Fruit fly (Drosophila melanogaster) whole organism, wandering third instar larva: ENCODE measurements around the gene CG33282.

Experiments
- Abd-B ChIP-seq: fragments of >200 bp; optimal IDR thresholded peaks from 2 replicates; lab custom pipeline; 2017; ENCODE audit warnings: missing biosample characterization, missing genetic modification characterization
- CG32264 ChIP-seq: fragments of 200-800 bp; sonication (Bioruptor generic); optimal IDR thresholded peaks from 2 replicates; lab custom pipeline; 2016; ENCODE audit warnings: missing biosample characterization, missing genetic modification characterization
- CG9705 ChIP-seq: fragments of 200-800 bp; sonication (Bioruptor generic); optimal IDR thresholded peaks from 2 replicates; lab custom pipeline; 2018; ENCODE audit warnings: missing biosample characterization, mild to moderate bottlenecking, missing genetic modification characterization
- CrebA ChIP-seq: fragments of 200-800 bp; sonication (Bioruptor generic); optimal IDR thresholded peaks from 2 replicates; lab custom pipeline; 2016; ENCODE audit warnings: missing biosample characterization, mild to moderate bottlenecking, missing genetic modification characterization, borderline replicate concordance
- Dfd ChIP-seq: fragments of >200 bp; optimal IDR thresholded peaks from 2 replicates; lab custom pipeline; 2017; ENCODE audit warnings: missing biosample characterization, missing genetic modification characterization
- Dif ChIP-seq: fragments of 200-275, 200-300 bp; sonication (Bioruptor generic); optimal IDR thresholded peaks from 2 replicates; lab custom pipeline; 2018; ENCODE audit warnings: missing biosample characterization, missing genetic modification characterization; ENCODE audit not compliant: partially characterized antibody
- GATAd ChIP-seq: sonication (Bioruptor generic); optimal IDR thresholded peaks from 2 replicates; lab custom pipeline; 2016; ENCODE audit warnings: missing biosample characterization, missing genetic modification characterization
- HLH106 ChIP-seq: fragments of 200-800 bp; optimal IDR thresholded peaks from 3 replicates; lab custom pipeline; 2019; ENCODE audit warnings: missing biosample characterization, mild to moderate bottlenecking, missing genetic modification characterization, moderate library complexity
- Hnf4 ChIP-seq: fragments of 200-800 bp; sonication (Bioruptor generic); optimal IDR thresholded peaks from 2 replicates; lab custom pipeline; 2016; ENCODE audit warnings: missing biosample characterization, mild to moderate bottlenecking, missing genetic modification characterization
- Hr78 ChIP-seq: fragments of >200 bp; optimal IDR thresholded peaks from 2 replicates; lab custom pipeline; 2017; ENCODE audit warnings: missing biosample characterization, missing genetic modification characterization
- Hr83 ChIP-seq: fragments of 200-300 bp; sonication (Bioruptor generic); optimal IDR thresholded peaks from 2 replicates; lab custom pipeline; 2016; ENCODE audit warnings: missing biosample characterization, mild to moderate bottlenecking, missing genetic modification characterization, moderate library complexity; ENCODE audit not compliant: poor library complexity, severe bottlenecking
- Jra ChIP-seq: sonication (Bioruptor generic); optimal IDR thresholded peaks from 2 replicates; lab custom pipeline; 2016; ENCODE audit warnings: missing biosample characterization, missing genetic modification characterization
- Mio ChIP-seq: sonication (Bioruptor generic); optimal IDR thresholded peaks from 2 replicates; lab custom pipeline; 2016; ENCODE audit warnings: missing biosample characterization, missing genetic modification characterization
- Myc ChIP-seq: fragments of >200 bp; optimal IDR thresholded peaks from 2 replicates; lab custom pipeline; 2017
- N ChIP-seq: fragments of >200 bp; optimal IDR thresholded peaks from 2 replicates; lab custom pipeline; 2018; ENCODE audit warnings: missing biosample characterization, missing external identifiers, missing genetic modification characterization
- OdsH ChIP-seq: fragments of 200-800 bp; sonication (Bioruptor generic); optimal IDR thresholded peaks from 2 replicates; lab custom pipeline; 2016; ENCODE audit warnings: missing biosample characterization, mild to moderate bottlenecking, missing genetic modification characterization
- Rel ChIP-seq, 2 experiments: fragments of 200-800 bp; sonication (Bioruptor generic) in 1 of 2; optimal IDR thresholded peaks; 2 replicates in 1 of 2; 3 replicates in 1 of 2; lab custom pipeline; 2016 to 2019; ENCODE audit warnings: mild to moderate bottlenecking in 2 of 2, missing biosample characterization in 2 of 2, missing genetic modification characterization in 2 of 2, moderate library complexity in 1 of 2
- Sp1 ChIP-seq: fragments of 200-800 bp; sonication (Bioruptor generic); optimal IDR thresholded peaks from 3 replicates; lab custom pipeline; 2019; ENCODE audit warnings: missing biosample characterization, mild to moderate bottlenecking, missing genetic modification characterization, moderate library complexity
- Vsx2 ChIP-seq: fragments of 200-300, 225-300 bp; sonication (Bioruptor generic); optimal IDR thresholded peaks from 2 replicates; lab custom pipeline; 2018; ENCODE audit warnings: missing biosample characterization, missing genetic modification characterization; ENCODE audit not compliant: partially characterized antibody
- br ChIP-seq: fragments of 200-800 bp; sonication (Bioruptor generic); optimal IDR thresholded peaks from 2 replicates; lab custom pipeline; 2016; ENCODE audit warnings: missing biosample characterization, missing genetic modification characterization
- brk ChIP-seq: fragments of 200-800 bp; sonication (Bioruptor generic); optimal IDR thresholded peaks from 2 replicates; lab custom pipeline; 2016; ENCODE audit warnings: missing biosample characterization, mild to moderate bottlenecking, missing genetic modification characterization
- dl ChIP-seq, 2 experiments: fragments of 175-275, 200-275 bp in 1 of 2; fragments of 200-275 bp in 1 of 2; sonication (Bioruptor generic); optimal IDR thresholded peaks; lab custom pipeline; 2018; ENCODE audit warnings: mild to moderate bottlenecking in 2 of 2, missing biosample characterization in 2 of 2, missing genetic modification characterization in 2 of 2, moderate library complexity in 2 of 2; ENCODE audit not compliant: partially characterized antibody in 2 of 2, insufficient read depth in 1 of 2
- dmrt93B ChIP-seq: fragments of 200-800 bp; sonication (Bioruptor generic); optimal IDR thresholded peaks from 2 replicates; lab custom pipeline; 2018; ENCODE audit warnings: missing biosample characterization, mild to moderate bottlenecking, missing genetic modification characterization
- ey ChIP-seq: fragments of 200-800 bp; sonication (Bioruptor generic); optimal IDR thresholded peaks from 2 replicates; lab custom pipeline; 2016; ENCODE audit warnings: missing biosample characterization, missing genetic modification characterization
- foxo ChIP-seq, 2 experiments: fragments of 200-800 bp; sonication (Bioruptor generic); optimal IDR thresholded peaks; 2 replicates in 1 of 2; 3 replicates in 1 of 2; lab custom pipeline; 2016 to 2017; ENCODE audit warnings: missing biosample characterization in 2 of 2, missing genetic modification characterization in 2 of 2
- fru ChIP-seq: fragments of 200-800 bp; sonication (Bioruptor generic); optimal IDR thresholded peaks from 3 replicates; lab custom pipeline; 2016; ENCODE audit warnings: missing biosample characterization, mild to moderate bottlenecking, missing genetic modification characterization
- h ChIP-seq: fragments of 200-800 bp; sonication (Bioruptor generic); optimal IDR thresholded peaks from 3 replicates; lab custom pipeline; 2016; ENCODE audit warnings: missing biosample characterization, mild to moderate bottlenecking, missing genetic modification characterization
- jim ChIP-seq: fragments of 175-275, 200-325 bp; sonication (Bioruptor generic); optimal IDR thresholded peaks from 2 replicates; lab custom pipeline; 2016; ENCODE audit warnings: missing biosample characterization, mild to moderate bottlenecking, missing genetic modification characterization
- pan ChIP-seq: fragments of >200 bp; optimal IDR thresholded peaks from 2 replicates; lab custom pipeline; 2017
- psq ChIP-seq: fragments of 200-800 bp; sonication (Bioruptor generic); optimal IDR thresholded peaks from 3 replicates; lab custom pipeline; 2017; ENCODE audit warnings: missing biosample characterization, mild to moderate bottlenecking, missing genetic modification characterization, moderate library complexity
- rgr ChIP-seq: fragments of 200-800 bp; sonication (Bioruptor generic); optimal IDR thresholded peaks from 3 replicates; lab custom pipeline; 2016; ENCODE audit warnings: missing biosample characterization, mild to moderate bottlenecking, missing genetic modification characterization
- sage ChIP-seq: fragments of 200-800 bp; sonication (Bioruptor generic); optimal IDR thresholded peaks from 2 replicates; lab custom pipeline; 2016; ENCODE audit warnings: missing biosample characterization, mild to moderate bottlenecking, missing genetic modification characterization
- sv ChIP-seq: fragments of 200-800 bp; sonication (Bioruptor generic); optimal IDR thresholded peaks from 3 replicates; lab custom pipeline; 2016; ENCODE audit warnings: missing biosample characterization, missing genetic modification characterization
- tai ChIP-seq: sonication (Bioruptor generic); optimal IDR thresholded peaks from 2 replicates; lab custom pipeline; 2016; ENCODE audit warnings: missing biosample characterization, missing genetic modification characterization
- woc ChIP-seq: sonication (Bioruptor generic); optimal IDR thresholded peaks from 2 replicates; lab custom pipeline; 2016; ENCODE audit warnings: missing biosample characterization, mild to moderate bottlenecking, missing genetic modification characterization

Gene CG33282

DNA sequence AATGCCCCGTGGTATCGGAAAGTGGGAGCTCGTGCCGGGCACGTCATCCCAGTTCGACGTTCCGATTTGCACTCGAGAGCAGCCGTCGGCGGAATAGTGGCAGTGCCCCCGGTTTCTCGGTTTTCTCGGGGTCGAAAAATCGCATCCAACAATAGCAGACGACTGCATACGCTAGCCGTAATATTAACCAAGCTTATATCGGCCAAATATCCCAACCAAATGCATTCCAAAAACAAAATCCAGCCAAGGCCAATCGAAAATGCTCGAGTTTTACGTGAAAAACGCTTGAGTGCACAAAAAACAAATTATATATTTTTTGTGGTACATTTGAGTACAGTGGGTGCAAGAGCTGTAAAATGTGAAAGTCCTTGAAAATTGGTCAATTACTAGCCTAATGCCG is 43.6 kb downstream of the CG33282 start:
- TF ChIP-seq N: no peak
- no peak for TF ChIP-seq brk (GFP tag; lab: Kevin White, UChicago)
- TF ChIP-seq Hr78 (GFP tag; lab: Kevin White, UChicago): no peak
- no peak for TF ChIP-seq sage (GFP tag; lab: Kevin White, UChicago)
- TF ChIP-seq foxo (GFP tag; optimal IDR thresholded peaks at IDR 0.05; lab: Kevin White, UChicago): no peak
- no peak for TF ChIP-seq rgr (GFP tag; lab: Kevin White, UChicago)
- TF ChIP-seq woc (GFP tag; lab: Kevin White, UChicago): no peak
- TF ChIP-seq CrebA (GFP tag; lab: Kevin White, UChicago): no peak
- TF ChIP-seq CG9705: no peak
- TF ChIP-seq Mio: no peak
- no peak for TF ChIP-seq Myc (lab: Kevin White, UChicago)

DNA sequence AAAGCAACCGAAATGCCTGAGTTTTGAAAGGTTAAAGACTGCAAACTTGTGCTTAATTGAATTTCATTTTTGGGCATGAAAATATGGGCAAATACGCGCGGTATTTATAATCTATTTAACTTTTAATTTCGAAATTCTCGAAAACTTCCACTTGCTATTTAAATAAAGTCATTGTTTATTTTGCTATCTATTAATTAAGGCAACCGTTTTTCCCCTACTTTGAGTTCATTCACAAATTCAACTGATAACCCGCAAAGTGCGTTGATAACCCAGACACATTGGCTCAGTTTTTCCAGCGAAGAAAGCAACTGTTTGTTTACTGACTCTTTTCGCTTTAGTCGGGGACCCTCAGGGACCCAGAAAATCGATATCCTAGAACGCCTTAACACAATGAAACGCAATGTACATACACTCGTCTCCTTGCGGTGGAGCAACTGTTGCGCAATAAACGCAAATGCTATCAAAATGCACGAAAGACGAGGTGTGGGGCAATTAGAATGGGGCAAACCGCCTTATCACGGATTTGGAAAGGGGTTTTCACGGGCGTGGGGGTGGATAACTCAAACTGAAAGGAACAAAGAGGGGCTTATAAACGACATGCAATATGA is 44.2 kb downstream of the CG33282 start:
- TF ChIP-seq tai (GFP tag; lab: Kevin White, UChicago) (no peak), Rel (GFP tag; optimal IDR thresholded peaks at IDR 0.05; lab: Kevin White, UChicago) (no peak), Rel (tag; optimal IDR thresholded peaks at IDR 0.05; lab: Kevin White, UChicago) (peak; percentile 94)

DNA sequence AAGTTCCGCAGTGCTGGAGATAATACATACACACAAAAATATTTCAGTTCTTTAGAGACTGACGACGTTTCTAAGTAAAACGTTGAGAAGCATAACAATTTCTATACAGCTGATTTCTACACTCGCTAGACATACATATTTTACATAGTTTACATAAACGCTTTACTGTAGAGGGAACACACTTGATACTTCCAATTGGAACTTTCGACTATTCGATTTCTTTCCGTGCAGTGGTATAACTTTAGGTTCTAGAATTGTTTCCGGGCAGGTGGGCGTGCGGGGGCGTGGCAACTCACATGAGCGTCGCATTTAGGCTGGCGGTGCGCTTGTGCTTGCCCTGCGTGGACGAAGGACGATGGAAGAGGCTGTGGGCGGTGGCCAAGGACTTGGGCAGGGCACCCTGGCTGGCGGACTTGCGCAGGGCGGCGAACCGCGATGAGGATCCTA is 44.8 kb downstream of the CG33282 start:
- TF ChIP-seq psq (GFP tag; lab: Kevin White, UChicago): peak; percentile 13
- TF ChIP-seq Myc (lab: Kevin White, UChicago): no peak
- no peak for TF ChIP-seq Hr83 (GFP tag; lab: Kevin White, UChicago)
- TF ChIP-seq Dfd (GFP tag; lab: Kevin White, UChicago): no peak
- TF ChIP-seq rgr (GFP tag; lab: Kevin White, UChicago): no peak
- no peak for TF ChIP-seq Sp1 (GFP tag; lab: Kevin White, UChicago)
- TF ChIP-seq sv (GFP tag; lab: Kevin White, UChicago): no peak
- no peak for TF ChIP-seq h
- no peak for TF ChIP-seq CG9705
- TF ChIP-seq Hr78 (GFP tag; lab: Kevin White, UChicago): no peak
- TF ChIP-seq woc (GFP tag; lab: Kevin White, UChicago): no peak
- TF ChIP-seq Hnf4 (GFP tag; lab: Kevin White, UChicago): peak; percentile 12
- TF ChIP-seq GATAd (GFP tag; lab: Kevin White, UChicago): no peak
- peak; percentile 19 for TF ChIP-seq fru (GFP tag; lab: Kevin White, UChicago)
- no peak for TF ChIP-seq dmrt93B (GFP tag; lab: Kevin White, UChicago)
- no peak for TF ChIP-seq pan (lab: Kevin White, UChicago)
- TF ChIP-seq N: no peak
- TF ChIP-seq brk (GFP tag; lab: Kevin White, UChicago): no peak
- TF ChIP-seq HLH106 (tag; lab: Kevin White, UChicago): peak; percentile 31
- no peak for TF ChIP-seq Dif (GFP tag; lab: Kevin White, UChicago)
- TF ChIP-seq foxo (GFP tag; optimal IDR thresholded peaks at IDR 0.05; lab: Kevin White, UChicago): peak in 1 of 2 experiments; percentile 10
- TF ChIP-seq CG32264 (GFP tag; lab: Kevin White, UChicago): no peak
- no peak for TF ChIP-seq Abd-B (GFP tag; lab: Kevin White, UChicago)
- TF ChIP-seq Jra (GFP tag; lab: Kevin White, UChicago): no peak
- no peak for TF ChIP-seq CrebA (GFP tag; lab: Kevin White, UChicago)
- no peak for TF ChIP-seq jim (GFP tag; lab: Kevin White, UChicago)
- TF ChIP-seq, all 38 proteins: peak for 5

DNA sequence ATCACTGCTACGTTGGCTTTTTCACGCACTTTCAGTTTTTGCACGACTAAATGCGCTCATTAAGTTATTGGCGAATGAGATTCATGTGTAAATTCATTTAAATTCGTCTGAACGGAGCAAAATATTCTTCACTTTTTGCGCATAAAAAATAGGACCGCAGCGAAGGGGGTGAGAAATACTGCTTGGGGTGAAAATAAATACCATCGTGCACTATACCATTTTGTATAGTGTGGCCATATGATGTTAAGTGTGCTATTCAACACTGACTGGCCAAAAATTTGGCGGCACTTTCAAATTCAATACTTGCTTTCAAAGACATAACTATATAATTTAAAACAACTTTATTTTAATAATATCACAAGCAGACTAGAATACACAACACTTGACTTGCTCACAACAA is 45.5 kb downstream of the CG33282 start, which contains the start of gene GramD1B:
TSS of gene GramD1B (minus strand) at position 131 of the 400 bp plus-strand sequence.
- TF ChIP-seq dmrt93B (GFP tag; lab: Kevin White, UChicago): no peak
- no peak for TF ChIP-seq Abd-B (GFP tag; lab: Kevin White, UChicago)
- TF ChIP-seq rgr (GFP tag; lab: Kevin White, UChicago): peak; percentile 24
- TF ChIP-seq CrebA (GFP tag; lab: Kevin White, UChicago): no peak
- TF ChIP-seq Sp1 (GFP tag; lab: Kevin White, UChicago): peak; percentile 13
- TF ChIP-seq br (GFP tag; lab: Kevin White, UChicago): no peak
- TF ChIP-seq foxo (GFP tag; optimal IDR thresholded peaks at IDR 0.05; lab: Kevin White, UChicago): peak in 1 of 2 experiments; percentile 23
- no peak for TF ChIP-seq GATAd (GFP tag; lab: Kevin White, UChicago)
- no peak for TF ChIP-seq sv (GFP tag; lab: Kevin White, UChicago)
- no peak for TF ChIP-seq CG9705
- peak; percentile 21 for TF ChIP-seq HLH106 (tag; lab: Kevin White, UChicago)
- no peak for TF ChIP-seq Vsx2 (GFP tag; lab: Kevin White, UChicago)
- TF ChIP-seq Hnf4 (GFP tag; lab: Kevin White, UChicago): peak; percentile 52
- no peak for TF ChIP-seq psq (GFP tag; lab: Kevin White, UChicago)
- no peak for TF ChIP-seq sage (GFP tag; lab: Kevin White, UChicago)
- TF ChIP-seq woc (GFP tag; lab: Kevin White, UChicago): no peak
- TF ChIP-seq Myc (lab: Kevin White, UChicago): no peak
- TF ChIP-seq Hr78 (GFP tag; lab: Kevin White, UChicago): no peak
- peak; percentile 46 for TF ChIP-seq h
- no peak for TF ChIP-seq Rel (GFP tag; optimal IDR thresholded peaks at IDR 0.05; lab: Kevin White, UChicago)
- TF ChIP-seq Rel (tag; optimal IDR thresholded peaks at IDR 0.05; lab: Kevin White, UChicago): peak; percentile 45
- no peak for TF ChIP-seq N
- no peak for TF ChIP-seq dl (GFP tag; optimal IDR thresholded peaks at IDR 0.05; lab: Kevin White, UChicago; ENCODE audit: insufficient read depth in 1 of 2, partially characterized antibody in 2 of 2)
- no peak for TF ChIP-seq Hr83 (GFP tag; lab: Kevin White, UChicago)
- TF ChIP-seq fru (GFP tag; lab: Kevin White, UChicago): no peak
- TF ChIP-seq brk (GFP tag; lab: Kevin White, UChicago): no peak
- no peak for TF ChIP-seq Dfd (GFP tag; lab: Kevin White, UChicago)
- no peak for TF ChIP-seq pan (lab: Kevin White, UChicago)
- TF ChIP-seq tai (GFP tag; lab: Kevin White, UChicago): no peak
- no peak for TF ChIP-seq Dif (GFP tag; lab: Kevin White, UChicago)
- no peak for TF ChIP-seq ey (GFP tag; lab: Kevin White, UChicago)
- TF ChIP-seq jim (GFP tag; lab: Kevin White, UChicago): no peak
- TF ChIP-seq CG32264 (GFP tag; lab: Kevin White, UChicago): no peak
- TF ChIP-seq Jra (GFP tag; lab: Kevin White, UChicago): peak; percentile 6
- no peak for TF ChIP-seq OdsH
- TF ChIP-seq Mio: no peak
